Worm (Caenorhabditis elegans) whole organism, L1 larva: Measurements from ENCODE around the gene jmjd-4.

Experiments
- C04F5.9 ChIP-seq: sonication (generic microtip); optimal IDR thresholded peaks from 2 replicates; lab custom pipeline; 2016; ENCODE audit warnings: missing genetic modification characterization, missing compliant biosample characterization
- Y116A8C.19 ChIP-seq: sonication (generic microtip); optimal IDR thresholded peaks from 2 replicates; lab custom pipeline; 2016; ENCODE audit warnings: missing compliant biosample characterization, missing genetic modification characterization, borderline replicate concordance
- aha-1 ChIP-seq: fragments of 150-350 bp; optimal IDR thresholded peaks from 2 replicates; lab custom pipeline; 2014; ENCODE audit warnings: missing biosample characterization, missing genetic modification characterization
- blmp-1 ChIP-seq: fragments of 150-350 bp; optimal IDR thresholded peaks from 2 replicates; lab custom pipeline; 2014; ENCODE audit warnings: missing biosample characterization, missing genetic modification characterization
- ceh-88 ChIP-seq: fragments of 200-800 bp; sonication (Bioruptor generic); IDR thresholded peaks from 2 replicates; pipeline ENCODE4 v1.3.6; 2022; ENCODE audit warnings: missing genetic modification characterization, missing compliant biosample characterization
- dsc-1 ChIP-seq: sonication (generic microtip); optimal IDR thresholded peaks from 2 replicates; lab custom pipeline; 2016; ENCODE audit warnings: mild to moderate bottlenecking, missing genetic modification characterization, missing compliant biosample characterization
- efl-3 ChIP-seq: fragments of 200-800 bp; sonication (Bioruptor generic); optimal IDR thresholded peaks from 2 replicates; lab custom pipeline; 2018; ENCODE audit warnings: mild to moderate bottlenecking, missing genetic modification characterization, missing compliant biosample characterization
- egl-13 ChIP-seq: sonication (generic microtip); optimal IDR thresholded peaks from 2 replicates; lab custom pipeline; 2016; ENCODE audit warnings: missing genotype, missing genetic modification reagents, missing genetic modification characterization, missing compliant biosample characterization
- egl-27 ChIP-seq, 2 experiments: fragments of 150-350 bp in 1 of 2; sonication (generic microtip); optimal IDR thresholded peaks; 3 replicates each; lab custom pipeline; 2017 to 2018; ENCODE audit warnings: missing biosample characterization in 2 of 2, missing genetic modification characterization in 2 of 2, missing genetic modification reagents in 2 of 2
- elt-2 ChIP-seq: sonication (generic microtip); optimal IDR thresholded peaks from 2 replicates; lab custom pipeline; 2016; ENCODE audit warnings: missing genetic modification characterization, mild to moderate bottlenecking, inconsistent platforms, missing compliant biosample characterization, missing genetic modification reagents
- fkh-10 ChIP-seq: sonication (generic microtip); optimal IDR thresholded peaks from 2 replicates; lab custom pipeline; 2017; ENCODE audit warnings: missing biosample characterization, missing genetic modification reagents, missing genetic modification characterization
- fkh-4 ChIP-seq: sonication (generic microtip); optimal IDR thresholded peaks from 2 replicates; lab custom pipeline; 2016; ENCODE audit warnings: missing compliant biosample characterization, missing genetic modification characterization, borderline replicate concordance
- fos-1 ChIP-seq: fragments of 150-350 bp; optimal IDR thresholded peaks from 2 replicates; lab custom pipeline; 2014; ENCODE audit warnings: missing biosample characterization, missing genetic modification characterization
- hlh-17 ChIP-seq: fragments of 200-800 bp; sonication (Bioruptor generic); optimal IDR thresholded peaks from 2 replicates; lab custom pipeline; 2018; ENCODE audit warnings: missing genetic modification characterization, mild to moderate bottlenecking, missing compliant biosample characterization, moderate library complexity, borderline replicate concordance
- hpl-2 ChIP-seq: fragments of 150-350 bp; optimal IDR thresholded peaks from 2 replicates; lab custom pipeline; 2014; ENCODE audit warnings: missing biosample characterization, missing genetic modification reagents, missing genetic modification characterization
- irx-1 ChIP-seq: sonication (generic microtip); optimal IDR thresholded peaks from 2 replicates; lab custom pipeline; 2016; ENCODE audit warnings: missing genetic modification characterization, missing compliant biosample characterization
- jun-1 ChIP-seq: fragments of 150-350 bp; optimal IDR thresholded peaks from 2 replicates; lab custom pipeline; 2014; ENCODE audit warnings: missing biosample characterization, missing genetic modification reagents, missing genetic modification characterization
- lin-14 ChIP-seq: fragments of 200-800 bp; sonication (Bioruptor generic); optimal IDR thresholded peaks from 2 replicates; lab custom pipeline; 2018; ENCODE audit warnings: mild to moderate bottlenecking, missing genetic modification characterization, moderate library complexity, missing compliant biosample characterization
- lin-35 ChIP-seq, 2 experiments: fragments of 150-350 bp; optimal IDR thresholded peaks; 2 replicates each; lab custom pipeline; 2014; ENCODE audit warnings: missing biosample characterization in 2 of 2, missing genetic modification characterization in 2 of 2, missing genetic modification reagents in 2 of 2
- lsy-2 ChIP-seq, 2 experiments: fragments of 150-350 bp; optimal IDR thresholded peaks; 2 replicates each; lab custom pipeline; 2014; ENCODE audit warnings: missing biosample characterization in 2 of 2, missing genetic modification characterization in 2 of 2
- mab-9 ChIP-seq: fragments of 200-800 bp; sonication (Bioruptor generic); IDR thresholded peaks from 2 replicates; pipeline ENCODE4 v1.3.6; 2022; ENCODE audit warnings: missing genetic modification reagents, missing genetic modification characterization, missing compliant biosample characterization
- mdl-1 ChIP-seq, 2 experiments: fragments of 150-350 bp; optimal IDR thresholded peaks; 2 replicates each; lab custom pipeline; 2014 to 2017; ENCODE audit warnings: missing biosample characterization in 2 of 2, missing genetic modification characterization in 2 of 2, inconsistent platforms in 1 of 2
- mef-2 ChIP-seq: fragments of 150-350 bp; optimal IDR thresholded peaks from 2 replicates; lab custom pipeline; 2014; ENCODE audit warnings: missing biosample characterization, missing genetic modification characterization
- nhr-12 ChIP-seq: sonication (generic microtip); optimal IDR thresholded peaks from 2 replicates; lab custom pipeline; 2017; ENCODE audit warnings: missing biosample characterization, missing genetic modification characterization
- nhr-19 ChIP-seq: fragments of 200-800 bp; sonication (Bioruptor generic); conservative IDR thresholded peaks from 2 replicates; pipeline ENCODE4 v1.3.6; 2022; ENCODE audit warnings: missing genetic modification characterization, missing compliant biosample characterization
- nhr-20 ChIP-seq: sonication (generic microtip); optimal IDR thresholded peaks from 2 replicates; lab custom pipeline; 2016; ENCODE audit warnings: mild to moderate bottlenecking, missing genetic modification characterization, missing compliant biosample characterization
- nhr-237 ChIP-seq: fragments of 150-350 bp; optimal IDR thresholded peaks from 2 replicates; lab custom pipeline; 2014; ENCODE audit warnings: missing biosample characterization, missing genetic modification characterization
- nhr-71 ChIP-seq: sonication (generic microtip); optimal IDR thresholded peaks from 2 replicates; lab custom pipeline; 2016; ENCODE audit warnings: mild to moderate bottlenecking, missing genetic modification characterization, moderate library complexity, missing compliant biosample characterization
- nhr-76 ChIP-seq: sonication (generic microtip); optimal IDR thresholded peaks from 2 replicates; lab custom pipeline; 2017; ENCODE audit warnings: missing biosample characterization, missing genetic modification characterization
- nhr-85 ChIP-seq: sonication (generic microtip); peaks from one replicate; lab custom pipeline; 2016; ENCODE audit warnings: missing genetic modification characterization, inconsistent platforms, missing compliant biosample characterization
- nhr-90 ChIP-seq: sonication (generic microtip); optimal IDR thresholded peaks from 2 replicates; lab custom pipeline; 2016; ENCODE audit warnings: mild to moderate bottlenecking, missing genetic modification characterization, missing compliant biosample characterization; ENCODE audit not compliant: poor library complexity
- pax-3 ChIP-seq: fragments of 200-800 bp; sonication (Bioruptor generic); optimal IDR thresholded peaks from 2 replicates; lab custom pipeline; 2018; ENCODE audit warnings: mild to moderate bottlenecking, missing genetic modification characterization, moderate library complexity, missing compliant biosample characterization
- pqm-1 ChIP-seq: sonication (generic microtip); optimal IDR thresholded peaks from 3 replicates; lab custom pipeline; 2017; ENCODE audit warnings: missing biosample characterization, missing genetic modification characterization
- skn-1 ChIP-seq: fragments of 150-350 bp; optimal IDR thresholded peaks from 2 replicates; lab custom pipeline; 2014; ENCODE audit warnings: missing biosample characterization, missing genetic modification characterization
- snu-23 ChIP-seq: sonication (generic microtip); optimal IDR thresholded peaks from 2 replicates; lab custom pipeline; 2016; ENCODE audit warnings: missing genetic modification characterization, missing compliant biosample characterization
- sptf-1 ChIP-seq: fragments of 150-350 bp; optimal IDR thresholded peaks from 2 replicates; lab custom pipeline; 2014; ENCODE audit warnings: missing biosample characterization, missing genetic modification characterization
- sup-37 ChIP-seq: fragments of 200-800 bp; sonication (Bioruptor generic); optimal IDR thresholded peaks from 2 replicates; lab custom pipeline; 2018; ENCODE audit warnings: mild to moderate bottlenecking, missing genetic modification characterization, missing compliant biosample characterization
- unc-30 ChIP-seq: sonication (generic microtip); optimal IDR thresholded peaks from 2 replicates; lab custom pipeline; 2017; ENCODE audit warnings: missing biosample characterization, missing genetic modification characterization
- unc-86 ChIP-seq: sonication (generic microtip); optimal IDR thresholded peaks from 2 replicates; lab custom pipeline; 2016; ENCODE audit warnings: missing genetic modification characterization, missing compliant biosample characterization
- unc-98 ChIP-seq: fragments of 200-800 bp; sonication (Bioruptor generic); IDR thresholded peaks from 2 replicates; pipeline ENCODE4 v1.3.6; 2022; ENCODE audit warnings: missing genetic modification characterization, missing compliant biosample characterization
- xbp-1 ChIP-seq: sonication (generic microtip); optimal IDR thresholded peaks from 2 replicates; lab custom pipeline; 2016; ENCODE audit warnings: missing genetic modification characterization, missing compliant biosample characterization
- zag-1 ChIP-seq: fragments of 150-350 bp; optimal IDR thresholded peaks from 2 replicates; lab custom pipeline; 2014; ENCODE audit warnings: missing biosample characterization, missing genetic modification characterization
- ztf-11 ChIP-seq, 2 experiments: sonication (generic microtip); optimal IDR thresholded peaks; 2 replicates each; lab custom pipeline; 2016 to 2017; ENCODE audit warnings: missing genetic modification characterization in 2 of 2, missing biosample characterization in 1 of 2, missing compliant biosample characterization in 1 of 2
- ztf-4 ChIP-seq: fragments of 150-350 bp; optimal IDR thresholded peaks from 2 replicates; lab custom pipeline; 2014; ENCODE audit warnings: missing biosample characterization, missing genetic modification characterization

The jmjd-4 gene

ce11 chrIII:10361456-10361855 is 27.6 kb upstream of the jmjd-4 start:
- no peak for TF ChIP-seq hpl-2 (GFP tag; lab: Kevin White, UChicago)
- no peak for TF ChIP-seq nhr-85 (tag; lab: Kevin White, UChicago)
- TF ChIP-seq nhr-76 (tag; lab: Kevin White, UChicago) = no peak
- no peak for TF ChIP-seq efl-3 (GFP tag; lab: Kevin White, UChicago)
- TF ChIP-seq nhr-71 = no peak
- no peak for TF ChIP-seq blmp-1
- TF ChIP-seq unc-86 (tag; lab: Kevin White, UChicago) = no peak
- TF ChIP-seq unc-98 = no peak
- no peak for TF ChIP-seq skn-1 (tag; lab: Kevin White, UChicago)
- TF ChIP-seq ztf-11 (tag; optimal IDR thresholded peaks at IDR 0.05; lab: Kevin White, UChicago) = no peak
- no peak for TF ChIP-seq irx-1 (tag; lab: Kevin White, UChicago)
- no peak for TF ChIP-seq nhr-90 (tag; lab: Kevin White, UChicago)

- TF ChIP-seq nhr-85 (tag; lab: Kevin White, UChicago) (peak; percentile 10), ceh-88 (GFP tag; lab: Robert Waterston, UW) (no peak), aha-1 (tag; lab: Kevin White, UChicago) (no peak), lin-14 (GFP tag; lab: Kevin White, UChicago) (peak; percentile 22), nhr-90 (tag; lab: Kevin White, UChicago) (no peak)
These were observed 26.1 kb upstream of the jmjd-4 start for ce11 chrIII:10359916-10360315.

ce11 chrIII:10358751-10359150 is 24.9 kb upstream of the jmjd-4 start:
- TF ChIP-seq lsy-2 (tag; optimal IDR thresholded peaks at IDR 0.05; lab: Kevin White, UChicago) (peak in 1 of 2 experiments; percentile 12), fkh-10 (GFP tag; lab: Kevin White, UChicago) (peak; percentile 22), nhr-71 (peak; percentile 16), xbp-1 (tag; lab: Kevin White, UChicago) (no peak), lin-14 (GFP tag; lab: Kevin White, UChicago) (peak; percentile 68)

- TF ChIP-seq egl-13 (tag; lab: Kevin White, UChicago) (no peak), sup-37 (GFP tag; lab: Kevin White, UChicago) (peak; percentile 14), nhr-12 (no peak), C04F5.9 (tag; lab: Kevin White, UChicago) (peak; percentile 76), mef-2 (tag; lab: Kevin White, UChicago) (no peak), nhr-237 (tag; lab: Kevin White, UChicago) (peak; percentile 58), lin-35 (GFP tag; optimal IDR thresholded peaks at IDR 0.05; lab: Kevin White, UChicago) (peak; percentile 98 to 100), unc-98 (no peak), ztf-4 (tag; lab: Kevin White, UChicago) (peak; percentile 26), nhr-90 (tag; lab: Kevin White, UChicago) (peak; percentile 82), dsc-1 (tag; lab: Kevin White, UChicago) (peak; percentile 42), unc-30 (tag; lab: Kevin White, UChicago) (no peak), hlh-17 (GFP tag; lab: Kevin White, UChicago) (no peak), snu-23 (GFP tag; lab: Kevin White, UChicago) (peak; percentile 91), sptf-1 (tag; lab: Kevin White, UChicago) (no peak), mdl-1 (tag; optimal IDR thresholded peaks at IDR 0.05; lab: Kevin White, UChicago) (peak in 1 of 2 experiments; percentile 63), pqm-1 (tag; lab: Kevin White, UChicago) (no peak), efl-3 (GFP tag; lab: Kevin White, UChicago) (no peak), nhr-19 (GFP tag; lab: Robert Waterston, UW) (peak; percentile 86), nhr-20 (tag; lab: Kevin White, UChicago) (peak; percentile 86), fkh-10 (GFP tag; lab: Kevin White, UChicago) (no peak), lin-14 (GFP tag; lab: Kevin White, UChicago) (no peak), jun-1 (tag; lab: Kevin White, UChicago) (no peak), egl-27 (tag; optimal IDR thresholded peaks at IDR 0.05; lab: Kevin White, UChicago) (no peak), fos-1 (tag; lab: Kevin White, UChicago) (peak; percentile 63), Y116A8C.19 (tag; lab: Kevin White, UChicago) (no peak), nhr-71 (peak; percentile 89), elt-2 (tag; lab: Kevin White, UChicago) (peak; percentile 31), skn-1 (tag; lab: Kevin White, UChicago) (peak; percentile 66), fkh-4 (tag; lab: Kevin White, UChicago) (no peak), mab-9 (GFP tag; lab: Robert Waterston, UW) (no peak), pax-3 (tag; lab: Kevin White, UChicago) (no peak), zag-1 (tag; lab: Kevin White, UChicago) (no peak), lsy-2 (tag; optimal IDR thresholded peaks at IDR 0.05; lab: Kevin White, UChicago) (peak; percentile 99)
These were observed 23.9 kb upstream of the jmjd-4 start, which contains the start of gene umps-1 for ce11 chrIII:10357598-10358186. Gene umps-1, minus strand, starts transcription at chrIII:10357648.
